Fruit fly (Drosophila melanogaster): ENCODE results near the gene Hsc70-4.
A peak's percentile ranks its signal among the peaks of the same experiment; 100 is the strongest.

Hsc70-4 gene

DNA sequence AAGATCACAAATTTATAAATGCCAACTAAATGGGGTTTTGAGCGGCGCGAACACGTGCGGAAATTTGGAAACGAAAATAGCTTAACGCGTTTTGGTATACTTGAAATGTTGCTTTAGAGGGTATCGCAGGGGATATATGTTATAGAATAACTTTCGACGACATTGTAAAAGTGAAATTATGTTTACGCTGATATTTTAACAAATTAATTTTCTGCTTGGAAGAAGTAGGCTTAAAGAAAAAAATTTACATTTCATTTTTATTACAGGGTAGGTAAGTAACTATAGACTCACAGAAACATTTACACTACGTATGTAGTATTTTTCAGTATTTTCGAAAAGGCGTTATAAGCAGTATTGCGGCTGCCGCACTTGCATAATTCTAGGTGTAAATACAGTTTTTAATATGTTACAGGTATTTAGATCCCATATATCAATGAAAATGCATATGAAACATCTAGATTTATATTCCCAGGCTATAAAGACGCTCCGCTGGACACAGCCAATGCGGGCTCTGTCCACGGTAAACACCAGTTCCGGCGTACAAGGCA lies 13.1 kb upstream of the Hsc70-4 start, which contains the start of the genes Art3 and mRpS10 (continued):
- TF ChIP-seq CG4328 (GFP tag; optimal IDR thresholded peaks at IDR 0.05) (peak; percentile 100), C15 (GFP tag; IDR thresholded peaks at IDR 0.05) (peak; percentile 100), dysf (GFP tag; IDR thresholded peaks at IDR 0.05) (peak; percentile 100), Ravus (GFP tag; IDR thresholded peaks at IDR 0.05) (peak; percentile 99), wor (GFP tag; IDR thresholded peaks at IDR 0.05) (peak; percentile 100), repo (GFP tag; optimal IDR thresholded peaks at IDR 0.05) (peak; percentile 100), CG32767 (GFP tag; IDR thresholded peaks at IDR 0.05) (peak; percentile 100), fru (optimal IDR thresholded peaks at IDR 0.05) (no peak), grau (tag; optimal IDR thresholded peaks at IDR 0.05) (peak; percentile 100), CG17829 (tag; optimal IDR thresholded peaks at IDR 0.05) (peak; percentile 100), Xrp1 (GFP tag; IDR thresholded peaks at IDR 0.05) (peak; percentile 100), pfk (GFP tag; optimal IDR thresholded peaks at IDR 0.05) (peak; percentile 84), CG14014 (GFP tag; IDR thresholded peaks at IDR 0.05) (peak; percentile 100), CG2202 (tag; optimal IDR thresholded peaks at IDR 0.05) (peak; percentile 100), hth (optimal IDR thresholded peaks at IDR 0.05) (no peak), ATbp (GFP tag; optimal IDR thresholded peaks at IDR 0.05) (peak; percentile 99), MESR4 (GFP tag; optimal IDR thresholded peaks at IDR 0.05) (peak; percentile 93), sna (GFP tag; IDR thresholded peaks at IDR 0.05; ENCODE audit: partially characterized antibody) (peak; percentile 37; the same call in 1 of the 2 replicates), ken (GFP tag; IDR thresholded peaks at IDR 0.05) (peak; percentile 100), her (GFP tag; optimal IDR thresholded peaks at IDR 0.05) (peak; percentile 98), Atf6 (GFP tag; IDR thresholded peaks at IDR 0.05) (peak; percentile 100), CG2120 (GFP tag; optimal IDR thresholded peaks at IDR 0.05) (peak; percentile 100), emc (GFP tag; optimal IDR thresholded peaks at IDR 0.05) (peak; percentile 100), CHES-1-like (GFP tag; optimal IDR thresholded peaks at IDR 0.05) (peak; percentile 100), Lhr (GFP tag; optimal IDR thresholded peaks at IDR 0.05) (peak; percentile 99), CG14710 (tag; optimal IDR thresholded peaks at IDR 0.05) (peak; percentile 99), NC2α (GFP tag; optimal IDR thresholded peaks at IDR 0.05) (peak; percentile 99), CG4404 (GFP tag; IDR thresholded peaks at IDR 0.05) (peak; percentile 100), bigmax (GFP tag; optimal IDR thresholded peaks at IDR 0.05) (peak; percentile 83), CG12299 (tag; optimal IDR thresholded peaks at IDR 0.05) (peak; percentile 100), CkIIα-i1 (GFP tag; IDR thresholded peaks at IDR 0.05) (peak; percentile 99), pzg (GFP tag; optimal IDR thresholded peaks at IDR 0.05) (peak; percentile 76), CG6813 (GFP tag; optimal IDR thresholded peaks at IDR 0.05) (peak; percentile 100), CG8944 (GFP tag; optimal IDR thresholded peaks at IDR 0.05) (peak; percentile 100), luna (GFP tag; optimal IDR thresholded peaks at IDR 0.05) (peak; percentile 99), gsb-n (tag; optimal IDR thresholded peaks at IDR 0.05) (peak; percentile 100), NK7.1 (GFP tag; optimal IDR thresholded peaks at IDR 0.05) (peak; percentile 100), CG11696 (GFP tag; IDR thresholded peaks at IDR 0.05) (peak; percentile 99), CG3281 (GFP tag; optimal IDR thresholded peaks at IDR 0.05) (peak; percentile 100), CG13296 (GFP tag; optimal IDR thresholded peaks at IDR 0.05) (peak; percentile 100), dan (GFP tag; IDR thresholded peaks at IDR 0.05) (peak; percentile 99), D (optimal IDR thresholded peaks at IDR 0.05) (no peak), D (GFP tag; optimal IDR thresholded peaks at IDR 0.05) (peak; percentile 100), lola (GFP tag; optimal IDR thresholded peaks at IDR 0.05) (peak in 1 of 3 experiments; percentile 100), CG9727 (GFP tag; optimal IDR thresholded peaks at IDR 0.05) (peak; percentile 100), sd (tag; optimal IDR thresholded peaks at IDR 0.05) (peak; percentile 99), Oaz (GFP tag; IDR thresholded peaks at IDR 0.05) (peak; percentile 100), Pdp1 (GFP tag; optimal IDR thresholded peaks at IDR 0.05) (peak; percentile 100), CG12236 (GFP tag; optimal IDR thresholded peaks at IDR 0.05) (peak; percentile 100), h (optimal IDR thresholded peaks at IDR 0.05) (no peak), stwl (tag; optimal IDR thresholded peaks at IDR 0.05) (peak; percentile 98)
